Fruit fly (Drosophila melanogaster) S2 (cell line): ENCODE results near the gene CG6179.
A peak's percentile ranks its signal among the peaks of the same experiment; 100 is the strongest.

Experiments
- CG8478 ChIP-seq: fragments of >200 bp; optimal IDR thresholded peaks from 2 replicates; lab custom pipeline; 2018
- CTCF ChIP-seq, 2 experiments: fragments of >200 bp; optimal IDR thresholded peaks; 2 replicates each; lab custom pipeline; 2018

CG6179 gene

DNA sequence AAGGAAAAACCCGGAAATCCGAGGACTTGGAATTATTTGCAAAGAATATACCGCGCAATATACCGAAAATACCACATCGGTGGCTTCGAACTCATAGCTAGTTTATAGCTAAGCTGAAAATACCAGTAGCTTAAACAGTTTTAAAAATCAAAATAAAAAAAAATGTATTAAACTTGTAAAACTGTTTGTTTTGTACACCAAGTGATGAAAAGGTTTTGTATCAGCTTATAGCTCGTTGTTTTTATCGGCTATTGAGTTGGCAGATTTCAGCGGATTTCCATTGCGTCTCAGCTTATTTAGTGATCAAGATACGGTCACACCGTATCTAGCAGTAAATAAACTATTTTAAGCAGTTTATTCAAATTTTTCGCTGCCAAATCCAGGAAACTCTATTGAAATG is at the start of gene CG6179, which contains the start of gene por:
Gene CG6179, plus strand, starts transcription at position 292 of the 400 bp plus-strand sequence.
Gene por, minus strand, starts transcription at position 64 of the 400 bp plus-strand sequence.
- no peak for TF ChIP-seq CTCF (optimal IDR thresholded peaks at IDR 0.05; lab: Kevin White, UChicago)
- TF ChIP-seq CG8478 (lab: Kevin White, UChicago): no peak

DNA sequence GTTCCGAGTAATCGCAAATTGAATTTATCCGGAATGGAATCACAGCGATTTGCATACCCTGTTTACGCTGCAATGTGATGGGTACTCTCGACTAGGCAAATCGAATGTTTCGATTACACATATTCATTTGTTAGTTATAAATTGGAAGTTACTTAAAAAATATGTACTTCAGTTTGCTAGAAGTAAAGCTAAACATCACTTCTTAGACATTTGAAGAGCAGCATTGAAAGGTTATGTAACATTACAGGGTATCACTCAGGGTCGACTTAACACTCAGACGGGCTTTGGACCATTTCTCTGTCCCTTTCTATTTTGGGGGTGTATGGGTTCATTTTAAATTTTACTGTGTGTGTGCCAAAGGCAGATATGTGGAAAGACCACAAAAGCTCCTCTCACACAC is 38.9 kb upstream of the CG6179 start:
- TF ChIP-seq CTCF (optimal IDR thresholded peaks at IDR 0.05; lab: Kevin White, UChicago): no peak
- TF ChIP-seq CG8478 (lab: Kevin White, UChicago): no peak

DNA sequence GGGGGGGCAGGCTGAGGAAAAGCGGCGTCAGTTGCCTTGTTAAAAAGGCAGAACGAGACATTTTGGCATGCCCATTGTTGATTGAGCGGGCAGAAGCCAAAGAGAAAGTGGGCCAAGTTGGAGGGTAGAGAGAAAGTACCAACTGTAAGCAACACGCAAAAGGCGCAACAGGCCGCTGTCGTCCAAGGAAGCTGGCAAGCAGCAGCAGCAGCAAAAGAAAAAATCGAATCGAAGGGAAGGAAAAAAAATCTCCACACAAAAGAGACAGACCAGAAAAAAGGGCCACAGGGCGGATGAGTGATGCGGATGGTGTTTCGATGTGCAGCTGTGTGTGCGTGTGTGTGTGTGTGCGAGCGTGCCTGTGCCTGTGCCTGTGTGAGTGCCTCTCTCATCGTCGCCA is 32.2 kb upstream of the CG6179 start:
- no peak for TF ChIP-seq CTCF (optimal IDR thresholded peaks at IDR 0.05; lab: Kevin White, UChicago)
- no peak for TF ChIP-seq CG8478 (lab: Kevin White, UChicago)

DNA sequence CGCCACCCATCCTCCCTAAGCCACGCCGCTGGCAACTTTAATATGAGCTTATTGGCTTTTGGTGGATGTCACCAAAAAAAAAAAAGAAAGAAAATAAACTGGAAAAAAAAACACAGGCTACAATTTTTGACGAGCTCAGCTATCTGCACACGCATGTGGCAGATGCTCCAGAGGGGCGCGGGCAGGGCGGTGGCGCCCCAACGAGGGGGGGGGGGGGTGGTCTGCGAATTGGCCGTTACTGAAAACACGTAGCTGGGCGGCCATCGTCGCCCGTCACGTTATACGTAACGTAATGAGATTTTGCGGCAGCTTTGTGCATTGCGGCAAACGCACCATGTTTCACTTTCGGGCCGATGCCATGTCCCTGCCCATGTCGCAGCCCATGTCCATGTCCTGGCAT is 29.3 kb upstream of the CG6179 start:
- TF ChIP-seq CTCF (optimal IDR thresholded peaks at IDR 0.05; lab: Kevin White, UChicago) (no peak), CG8478 (lab: Kevin White, UChicago) (no peak)

DNA sequence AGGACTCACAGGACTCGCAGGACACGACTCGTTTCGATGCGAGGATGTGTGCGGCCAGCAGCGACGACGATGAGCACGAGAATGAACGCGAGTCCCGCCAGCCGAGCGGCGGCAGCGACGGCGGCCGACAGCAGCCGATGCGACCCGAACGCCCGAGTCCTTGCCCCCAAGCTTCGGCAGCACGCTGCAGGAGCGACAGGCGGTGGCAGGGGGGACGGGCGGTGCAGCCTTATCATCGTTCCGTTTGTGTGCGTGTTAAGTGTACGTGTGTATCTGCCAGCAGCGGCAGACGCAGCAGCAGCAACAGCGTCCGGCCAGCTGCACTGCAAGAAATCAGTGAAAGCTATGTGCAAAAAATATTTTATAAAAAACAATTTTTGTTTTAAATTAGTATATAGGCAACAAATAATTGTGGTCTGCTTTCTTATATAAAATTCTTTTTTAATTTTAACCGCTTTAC is 23.7 kb upstream of the CG6179 start, which contains the start of gene kairos:
Gene kairos, minus strand, starts transcription at position 51 of the 460 bp plus-strand sequence.
- TF ChIP-seq CG8478 (lab: Kevin White, UChicago) (no peak), CTCF (optimal IDR thresholded peaks at IDR 0.05; lab: Kevin White, UChicago) (no peak)

DNA sequence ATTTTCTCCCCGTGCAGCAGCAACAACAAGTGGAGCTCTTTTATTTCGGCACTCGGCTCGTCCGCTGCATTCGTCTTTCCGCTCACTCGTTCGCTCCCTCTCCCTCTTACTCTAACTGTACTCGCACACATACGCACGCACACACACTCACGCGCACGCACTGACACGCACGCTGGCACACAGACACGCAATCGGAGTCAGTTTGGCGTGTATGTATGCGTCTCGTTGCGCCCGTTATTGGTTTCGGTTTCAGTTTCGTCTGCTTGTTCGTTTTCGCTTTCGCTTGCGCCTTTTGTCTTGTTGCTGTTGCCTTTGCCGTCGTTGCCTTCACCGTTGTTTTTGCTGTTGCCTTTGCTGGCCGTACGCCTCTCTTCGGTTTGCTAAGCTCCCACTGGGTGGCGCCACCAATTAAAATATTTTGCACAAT is 22.1 kb upstream of the CG6179 start:
- TF ChIP-seq CG8478 (lab: Kevin White, UChicago): no peak
- TF ChIP-seq CTCF (optimal IDR thresholded peaks at IDR 0.05; lab: Kevin White, UChicago): peak in 1 of 2 experiments; percentile 39

DNA sequence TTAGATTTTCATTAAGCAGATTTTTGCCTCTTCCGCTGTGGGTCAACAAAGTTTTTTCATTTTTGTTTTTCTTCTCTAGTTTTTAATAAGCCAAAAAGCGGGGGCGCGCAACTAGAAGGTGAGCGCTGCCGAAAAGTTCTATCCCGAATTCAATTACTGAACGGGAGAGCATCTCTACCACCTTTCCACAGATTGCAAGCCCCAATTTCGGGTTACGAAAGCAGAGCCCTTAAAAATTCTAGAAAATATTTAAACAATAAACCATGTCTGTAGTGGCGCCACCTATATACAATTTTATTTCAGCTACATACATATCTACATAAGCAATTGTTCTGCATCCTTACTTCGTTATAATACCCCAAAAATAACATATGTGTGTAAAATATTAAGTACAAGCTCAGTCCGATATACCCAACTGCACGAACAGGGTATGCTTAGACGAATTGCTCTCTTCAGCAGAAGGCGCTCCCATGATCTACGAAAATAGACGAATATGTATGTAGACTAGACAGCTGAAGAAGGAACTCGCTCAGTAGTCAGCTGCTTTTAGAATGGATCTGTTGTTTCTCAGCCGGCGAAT is 21.4 kb upstream of the CG6179 start, which contains the start of gene CG6106:
Gene CG6106, plus strand, starts transcription at position 530 of the 580 bp plus-strand sequence.
- no peak for TF ChIP-seq CG8478 (lab: Kevin White, UChicago)
- peak in 1 of 2 experiments; percentile 6 for TF ChIP-seq CTCF (optimal IDR thresholded peaks at IDR 0.05; lab: Kevin White, UChicago)

DNA sequence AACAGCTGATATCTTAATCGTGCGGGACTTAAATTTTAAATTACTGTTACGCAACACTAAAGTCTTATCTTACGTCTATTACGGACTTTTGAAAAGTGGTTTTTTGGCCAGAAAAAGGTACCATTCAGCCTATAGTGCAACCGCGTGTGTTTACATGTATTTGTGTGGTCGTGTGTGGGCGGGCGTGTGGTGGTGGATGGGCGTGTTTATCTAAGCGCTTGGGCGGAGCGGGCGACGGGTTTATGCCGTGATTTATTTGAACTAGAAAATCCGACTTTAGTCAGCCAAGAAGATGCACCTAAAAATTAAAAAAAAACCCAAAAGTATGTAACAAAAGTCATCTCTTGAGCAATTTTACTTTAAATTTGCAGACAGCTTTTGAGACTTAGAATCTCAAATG is 16.5 kb upstream of the CG6179 start:
- TF ChIP-seq CG8478 (lab: Kevin White, UChicago) (no peak), CTCF (optimal IDR thresholded peaks at IDR 0.05; lab: Kevin White, UChicago) (no peak)

DNA sequence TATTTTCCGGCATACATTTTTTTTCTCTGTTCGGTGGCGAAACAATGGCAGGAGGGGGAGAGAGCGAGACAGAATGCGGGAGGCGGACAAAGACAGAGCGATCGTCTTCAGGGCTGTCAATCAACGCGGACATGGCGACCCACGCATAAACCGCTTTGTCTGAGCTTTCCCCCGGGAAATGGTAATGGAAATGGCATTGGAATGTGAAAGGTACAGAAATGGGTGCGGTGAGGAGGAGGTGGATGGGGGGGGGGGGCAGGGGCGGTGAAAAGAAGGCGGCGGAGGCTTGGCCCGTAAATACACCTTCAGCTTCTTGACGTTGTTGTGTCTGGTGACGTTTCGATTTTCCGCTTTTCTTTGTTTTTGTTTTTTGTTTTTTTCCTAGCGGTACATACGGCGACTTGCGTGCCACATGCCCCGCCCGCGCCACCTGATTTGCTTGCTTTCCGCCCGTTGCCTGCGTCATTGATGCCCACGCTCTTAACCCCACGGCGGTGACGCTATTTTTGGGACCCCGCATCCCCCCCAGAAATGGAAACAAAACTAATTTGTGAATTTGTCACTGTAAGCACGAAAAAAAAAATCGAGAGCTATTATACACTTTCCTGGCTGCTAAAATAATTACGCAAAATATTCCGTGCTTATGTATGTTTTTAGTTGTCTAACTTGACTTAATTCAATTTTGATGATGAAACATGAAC is 15.7 kb upstream of the CG6179 start:
- TF ChIP-seq CTCF (optimal IDR thresholded peaks at IDR 0.05; lab: Kevin White, UChicago) (no peak), CG8478 (lab: Kevin White, UChicago) (no peak)

DNA sequence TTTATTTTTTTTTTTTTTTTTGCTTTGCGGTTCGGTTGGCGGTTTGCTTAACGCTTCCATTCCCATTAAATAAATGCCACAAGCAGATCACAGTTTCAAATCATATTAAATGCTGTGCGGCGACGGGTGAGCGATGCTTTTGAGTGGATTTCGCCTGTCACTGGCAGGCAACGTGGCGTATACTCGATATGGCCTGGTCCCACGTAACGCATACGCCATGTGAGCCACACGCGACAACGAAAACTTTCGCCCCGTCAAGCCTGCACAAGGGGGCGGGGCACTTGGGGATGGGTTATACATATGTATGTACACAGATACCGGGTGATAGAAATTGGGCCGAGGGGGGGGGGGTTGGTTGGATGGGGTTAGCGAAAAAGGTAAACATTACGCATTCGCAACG is 14.9 kb upstream of the CG6179 start:
- TF ChIP-seq CTCF (optimal IDR thresholded peaks at IDR 0.05; lab: Kevin White, UChicago): no peak
- TF ChIP-seq CG8478 (lab: Kevin White, UChicago): no peak

DNA sequence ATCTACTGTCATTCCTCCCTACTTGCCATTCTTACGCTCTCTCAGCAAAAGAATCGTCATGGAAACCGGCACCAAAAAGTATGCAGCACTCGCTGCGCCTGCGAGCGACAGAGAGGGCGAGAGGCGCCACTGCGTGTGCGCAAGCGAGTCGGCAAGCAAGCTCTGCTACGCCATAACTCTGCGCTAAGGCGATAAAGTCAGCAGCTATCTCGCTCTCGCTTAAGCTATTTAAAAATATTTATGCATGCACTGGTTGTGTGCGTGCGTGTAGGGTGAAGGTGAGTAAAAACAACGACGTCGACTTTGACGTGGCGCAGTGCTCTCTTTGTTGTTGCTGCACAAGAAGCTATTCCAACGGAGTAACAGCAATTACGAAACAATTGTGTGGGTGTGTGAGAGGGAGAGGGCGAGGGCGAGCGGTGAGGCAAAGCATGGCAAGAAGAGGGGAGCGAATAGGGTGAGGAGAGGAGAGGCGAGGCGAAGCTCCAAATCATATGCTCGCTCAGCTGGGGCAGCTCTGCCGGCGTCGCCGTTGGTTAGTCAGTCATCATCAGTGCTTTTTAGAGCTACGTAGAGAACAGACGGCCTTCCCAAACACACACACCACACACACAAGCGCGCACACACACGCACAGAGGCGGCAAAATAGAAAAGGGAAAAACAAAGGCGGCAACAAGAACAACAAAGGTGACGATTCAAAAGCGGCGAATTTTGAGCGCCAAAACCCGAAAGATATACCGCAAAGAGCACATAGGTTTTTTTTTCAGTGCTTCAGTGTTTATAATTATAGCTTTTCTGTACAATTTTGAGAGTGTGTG is 13.6 kb upstream of the CG6179 start, which contains the start of gene CrebB:
Gene CrebB, plus strand, starts transcription at position 325 of the 818 bp plus-strand sequence.
- TF ChIP-seq CTCF (optimal IDR thresholded peaks at IDR 0.05; lab: Kevin White, UChicago) (no peak), CG8478 (lab: Kevin White, UChicago) (no peak)

DNA sequence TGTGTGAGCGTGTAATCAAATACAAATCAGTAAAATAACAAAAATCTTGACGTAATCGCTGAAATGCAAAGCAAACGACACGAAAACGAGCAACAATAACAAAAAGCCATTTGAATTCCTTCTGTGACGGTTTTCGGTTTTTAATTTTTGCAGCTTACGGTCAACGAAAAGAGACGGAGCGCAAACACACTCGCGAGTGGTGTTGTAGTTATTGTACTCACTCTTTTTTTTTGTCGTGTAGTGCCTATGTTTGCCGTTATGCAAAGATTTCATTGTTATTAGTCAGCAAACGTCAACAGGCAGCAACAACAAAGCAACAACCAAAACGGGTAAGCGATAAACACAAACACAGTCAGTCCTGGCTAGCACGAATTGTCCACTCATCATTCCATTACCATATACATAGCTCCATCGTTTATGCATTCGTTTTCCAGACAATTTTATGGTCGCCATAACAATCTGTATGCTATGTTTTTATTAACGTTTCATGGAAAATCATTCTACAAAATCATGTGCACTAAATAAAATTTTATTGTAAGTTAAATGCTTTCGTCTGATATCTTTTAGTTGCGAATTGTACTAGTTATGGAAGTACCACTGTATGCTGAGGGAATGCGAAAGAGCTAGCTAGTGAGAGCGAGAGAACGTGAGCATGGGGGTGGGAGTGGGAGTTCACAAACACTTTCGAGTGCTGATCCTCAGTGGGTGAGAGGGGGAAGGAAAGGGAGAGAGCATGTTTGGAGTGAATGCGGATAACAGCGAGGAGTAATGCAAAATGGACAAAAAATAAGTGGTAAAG is 12.8 kb upstream of the CG6179 start:
- TF ChIP-seq CTCF (optimal IDR thresholded peaks at IDR 0.05; lab: Kevin White, UChicago) (no peak), CG8478 (lab: Kevin White, UChicago) (no peak)

DNA sequence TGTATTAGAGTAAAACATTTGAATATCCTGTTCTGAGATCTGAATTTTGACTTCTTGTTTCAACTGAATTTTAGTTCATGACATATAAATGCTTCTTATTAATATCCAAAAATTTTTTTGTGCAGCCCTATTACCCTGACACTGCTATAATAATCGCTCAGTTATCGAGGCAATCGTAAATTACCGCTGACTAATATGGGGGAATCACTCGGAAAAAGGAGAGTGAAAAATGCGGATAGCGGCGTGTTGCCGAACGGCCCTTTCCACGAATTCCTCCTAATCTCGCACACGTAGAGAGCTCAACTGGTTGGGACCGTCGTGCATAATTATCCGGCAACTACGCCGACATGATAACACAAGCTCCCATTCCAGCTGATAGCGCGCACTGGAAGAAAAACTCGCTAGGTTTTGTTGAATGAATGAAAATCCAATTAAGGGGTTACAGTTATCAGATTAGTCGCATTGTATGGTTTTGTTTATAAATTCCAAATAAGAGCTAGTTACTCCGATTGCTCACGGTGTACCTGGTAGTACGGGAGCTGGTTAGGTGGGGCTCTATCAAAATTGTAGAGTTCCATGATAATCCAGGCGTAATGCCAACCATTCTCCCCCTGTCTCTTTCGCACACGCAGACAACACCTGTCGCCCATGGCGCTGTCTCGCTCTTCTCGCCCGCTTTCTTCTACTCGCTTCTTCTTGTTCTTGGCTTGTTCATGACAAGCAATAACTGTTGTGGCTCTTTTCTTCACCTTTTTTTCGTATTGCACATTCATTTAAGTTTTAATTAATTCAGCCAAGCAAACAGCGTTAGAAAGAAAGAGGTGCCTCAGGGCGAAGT is 11.9 kb upstream of the CG6179 start:
- TF ChIP-seq CG8478 (lab: Kevin White, UChicago) (no peak), CTCF (optimal IDR thresholded peaks at IDR 0.05; lab: Kevin White, UChicago) (no peak)
